Worm (Caenorhabditis elegans) whole organism, young adult: ENCODE results near the gene srh-290.

Source experiments
- madf-10 ChIP-seq: sonication (generic microtip); optimal IDR thresholded peaks from 2 replicates; lab custom pipeline; 2016; ENCODE audit warnings: mild to moderate bottlenecking, missing genetic modification characterization, missing compliant biosample characterization
- nhr-120 ChIP-seq: fragments of 200-800 bp; sonication (Bioruptor generic); IDR thresholded peaks from 2 replicates; pipeline ENCODE4 v1.3.6; 2022; ENCODE audit warnings: missing genetic modification characterization, missing compliant biosample characterization
- rcor-1 ChIP-seq: fragments of 200-800 bp; sonication (Bioruptor generic); IDR thresholded peaks from 2 replicates; pipeline ENCODE4 v1.3.6; 2022; ENCODE audit warnings: missing genetic modification reagents, missing genetic modification characterization, missing compliant biosample characterization
- tlf-1 ChIP-seq: fragments of 200-800 bp; sonication (Bioruptor generic); optimal IDR thresholded peaks from 2 replicates; lab custom pipeline; 2018; ENCODE audit warnings: mild to moderate bottlenecking, missing genetic modification characterization, missing compliant biosample characterization

DNA sequence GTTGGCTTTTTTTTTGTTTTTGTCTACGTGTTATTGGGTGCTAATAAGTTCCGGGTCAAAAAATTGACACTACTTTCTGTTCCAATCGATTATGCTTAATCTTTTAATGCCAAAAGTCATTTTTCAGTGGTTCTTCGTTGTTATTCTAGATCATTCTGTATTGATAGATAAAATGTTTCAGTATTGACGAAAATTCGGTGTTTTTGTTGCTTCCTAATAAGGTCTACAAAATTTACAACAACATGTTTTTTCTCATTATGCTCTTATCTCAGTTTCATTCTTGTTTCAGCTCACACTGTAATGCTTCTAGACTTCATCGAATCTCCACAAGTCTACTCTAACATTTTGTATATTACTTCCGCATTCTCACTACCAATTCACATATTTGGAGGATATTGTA, 41.1 kb downstream of the srh-290 start, which contains the start of gene srh-303:
- no peak for TF ChIP-seq tlf-1 (GFP tag; lab: Kevin White, UChicago)
- no peak for TF ChIP-seq nhr-120 (GFP tag; lab: Robert Waterston, UW)
- no peak for TF ChIP-seq madf-10 (tag; lab: Kevin White, UChicago)
- TF ChIP-seq rcor-1 (GFP tag; lab: Robert Waterston, UW), result no peak
